Worm (Caenorhabditis elegans) whole organism, mixed stage, embryonic: ENCODE results near the gene egl-1.

ENCODE experiments used
- bed-3 ChIP-seq: fragments of 200-800 bp; sonication (Bioruptor generic); optimal IDR thresholded peaks from 3 replicates; lab custom pipeline; 2018; ENCODE audit warnings: mild to moderate bottlenecking, missing genetic modification characterization, moderate library complexity, missing compliant biosample characterization
- elt-3 ChIP-seq: fragments of 150-350 bp; optimal IDR thresholded peaks from 2 replicates; lab custom pipeline; 2014; ENCODE audit warnings: missing biosample characterization, missing genetic modification characterization
- lsy-2 ChIP-seq: fragments of 150-350 bp; optimal IDR thresholded peaks from 2 replicates; lab custom pipeline; 2014; ENCODE audit warnings: missing biosample characterization, missing genetic modification characterization
- mls-2 ChIP-seq: sonication (generic microtip); optimal IDR thresholded peaks from 2 replicates; lab custom pipeline; 2016; ENCODE audit warnings: mild to moderate bottlenecking, missing genetic modification characterization, moderate library complexity, missing compliant biosample characterization
- nhr-12 ChIP-seq: fragments of 150-350 bp; optimal IDR thresholded peaks from 2 replicates; lab custom pipeline; 2014; ENCODE audit warnings: missing biosample characterization, missing genetic modification characterization
- nhr-237 ChIP-seq: fragments of 150-350 bp; optimal IDR thresholded peaks from 2 replicates; lab custom pipeline; 2014; ENCODE audit warnings: missing biosample characterization, missing genetic modification characterization
- nhr-28 ChIP-seq: fragments of 150-350 bp; optimal IDR thresholded peaks from 2 replicates; lab custom pipeline; 2014; ENCODE audit warnings: missing biosample characterization, missing genetic modification characterization
- snpc-4 ChIP-seq: fragments of 150-350 bp; optimal IDR thresholded peaks from 2 replicates; lab custom pipeline; 2014; ENCODE audit warnings: missing biosample characterization, missing genetic modification characterization
- unc-62 ChIP-seq: fragments of 150-350 bp; optimal IDR thresholded peaks from 2 replicates; lab custom pipeline; 2014; ENCODE audit warnings: missing biosample characterization, missing genetic modification reagents, missing genetic modification characterization
- zip-8 ChIP-seq: fragments of 150-350 bp; optimal IDR thresholded peaks from 2 replicates; lab custom pipeline; 2014; ENCODE audit warnings: missing biosample characterization, missing genetic modification characterization
- ztf-11 ChIP-seq: fragments of 150-350 bp; optimal IDR thresholded peaks from 2 replicates; lab custom pipeline; 2014; ENCODE audit warnings: missing biosample characterization, missing genetic modification characterization

ce11 chrV:14472229-14472628, 40.1 kb upstream of the egl-1 start, which contains the start of gene clec-227:
- TF ChIP-seq snpc-4 (no peak), ztf-11 (tag; lab: Kevin White, UChicago) (no peak), unc-62 (no peak), zip-8 (tag; lab: Kevin White, UChicago) (no peak), nhr-28 (no peak), lsy-2 (tag; lab: Kevin White, UChicago) (no peak), mls-2 (tag; lab: Kevin White, UChicago) (no peak), nhr-237 (tag; lab: Kevin White, UChicago) (no peak), elt-3 (tag; lab: Kevin White, UChicago) (no peak), bed-3 (GFP tag; lab: Kevin White, UChicago) (no peak), nhr-12 (tag; lab: Kevin White, UChicago) (no peak)
